Worm (Caenorhabditis elegans) whole organism, young adult: Measurements from ENCODE around the gene egli-1.

Experiments used
- B0336.3 ChIP-seq: fragments of 200-800 bp; sonication (Bioruptor generic); IDR thresholded peaks from 2 replicates; pipeline ENCODE4 v1.3.6; 2022; ENCODE audit warnings: missing genetic modification characterization, missing compliant biosample characterization
- D2030.7 ChIP-seq: fragments of 200-800 bp; sonication (Bioruptor generic); IDR thresholded peaks from 2 replicates; pipeline ENCODE4 v1.3.6; 2022; ENCODE audit warnings: missing genetic modification reagents, missing genetic modification characterization, missing compliant biosample characterization
- F22D6.2 ChIP-seq: sonication (generic microtip); optimal IDR thresholded peaks from 2 replicates; lab custom pipeline; 2016; ENCODE audit warnings: mild to moderate bottlenecking, missing genetic modification characterization, missing compliant biosample characterization
- F33H1.4 ChIP-seq: fragments of 200-800 bp; sonication (Bioruptor generic); IDR thresholded peaks from 2 replicates; pipeline ENCODE4 v1.3.6; 2022; ENCODE audit warnings: missing genetic modification reagents, missing genetic modification characterization, missing compliant biosample characterization
- F37B4.10 ChIP-seq: fragments of 200-800 bp; sonication (Bioruptor generic); IDR thresholded peaks from 2 replicates; pipeline ENCODE4 v1.3.6; 2022; ENCODE audit warnings: missing genetic modification characterization, missing compliant biosample characterization
- F52B5.7 ChIP-seq: sonication (generic microtip); optimal IDR thresholded peaks from 2 replicates; lab custom pipeline; 2016; ENCODE audit warnings: mild to moderate bottlenecking, missing genetic modification characterization, missing compliant biosample characterization
- F57C9.4 ChIP-seq: sonication (generic microtip); optimal IDR thresholded peaks from 2 replicates; lab custom pipeline; 2017; ENCODE audit warnings: mild to moderate bottlenecking, missing genetic modification characterization, missing compliant biosample characterization
- K11D2.4 ChIP-seq: fragments of 200-800 bp; sonication (Bioruptor generic); IDR thresholded peaks from 2 replicates; pipeline ENCODE4 v1.3.6; 2022; ENCODE audit warnings: missing genetic modification reagents, missing genetic modification characterization, missing compliant biosample characterization
- T26A5.8 ChIP-seq: sonication (generic microtip); optimal IDR thresholded peaks from 2 replicates; lab custom pipeline; 2016; ENCODE audit warnings: missing genetic modification characterization, missing compliant biosample characterization
- Y67H2A.10 ChIP-seq: fragments of 200-800 bp; sonication (Bioruptor generic); conservative IDR thresholded peaks from 2 replicates; pipeline ENCODE4 v1.3.6; 2022; ENCODE audit warnings: missing genetic modification reagents, missing genetic modification characterization, missing compliant biosample characterization
- ama-1 ChIP-seq, 3 experiments: fragments of 150-350 bp in 1 of 3; sonication (generic microtip) in 2 of 3; optimal IDR thresholded peaks; 2 replicates each; lab custom pipeline; 2014 to 2018; ENCODE audit warnings: missing biosample characterization in 2 of 3, missing genetic modification characterization in 2 of 3, missing genetic modification reagents in 2 of 3
- atf-7 ChIP-seq: sonication (generic microtip); optimal IDR thresholded peaks from 2 replicates; lab custom pipeline; 2017; ENCODE audit warnings: mild to moderate bottlenecking, missing genetic modification characterization, missing compliant biosample characterization
- athp-1 ChIP-seq: sonication (generic microtip); optimal IDR thresholded peaks from 2 replicates; lab custom pipeline; 2017; ENCODE audit warnings: mild to moderate bottlenecking, missing genetic modification characterization, missing compliant biosample characterization
- cebp-2 ChIP-seq: fragments of 200-800 bp; sonication (Bioruptor generic); IDR thresholded peaks from 2 replicates; pipeline ENCODE4 v1.3.6; 2022; ENCODE audit warnings: missing genetic modification characterization, missing compliant biosample characterization
- ceh-40 ChIP-seq: fragments of 200-800 bp; sonication (Bioruptor generic); IDR thresholded peaks from 2 replicates; pipeline ENCODE4 v1.3.6; 2022; ENCODE audit warnings: missing genetic modification characterization, missing compliant biosample characterization
- ceh-58 ChIP-seq: fragments of 200-800 bp; sonication (Bioruptor generic); IDR thresholded peaks from 2 replicates; pipeline ENCODE4 v1.3.6; 2022; ENCODE audit warnings: missing genetic modification characterization, missing compliant biosample characterization
- ceh-79 ChIP-seq: sonication (generic microtip); optimal IDR thresholded peaks from 2 replicates; lab custom pipeline; 2017; ENCODE audit warnings: mild to moderate bottlenecking, missing genetic modification characterization, missing compliant biosample characterization
- ceh-91 ChIP-seq: fragments of 200-800 bp; sonication (Bioruptor generic); IDR thresholded peaks from 2 replicates; pipeline ENCODE4 v1.3.6; 2022; ENCODE audit warnings: missing genetic modification reagents, missing genetic modification characterization, missing compliant biosample characterization
- chd-7 ChIP-seq: sonication (generic microtip); optimal IDR thresholded peaks from 2 replicates; lab custom pipeline; 2016; ENCODE audit warnings: mild to moderate bottlenecking, missing genetic modification characterization, moderate library complexity, missing compliant biosample characterization
- dpff-1 ChIP-seq: sonication (generic microtip); optimal IDR thresholded peaks from 2 replicates; lab custom pipeline; 2017; ENCODE audit warnings: mild to moderate bottlenecking, missing genetic modification characterization, missing compliant biosample characterization
- ets-4 ChIP-seq: fragments of 200-800 bp; sonication (Bioruptor generic); optimal IDR thresholded peaks from 2 replicates; lab custom pipeline; 2018; ENCODE audit warnings: mild to moderate bottlenecking, missing genetic modification characterization, missing compliant biosample characterization
- fkh-3 ChIP-seq: sonication (generic microtip); optimal IDR thresholded peaks from 2 replicates; lab custom pipeline; 2016; ENCODE audit warnings: mild to moderate bottlenecking, missing genetic modification characterization, missing compliant biosample characterization
- hlh-12 ChIP-seq: sonication (generic microtip); optimal IDR thresholded peaks from 2 replicates; lab custom pipeline; 2016; ENCODE audit warnings: missing genetic modification characterization, missing compliant biosample characterization
- hlh-26 ChIP-seq: fragments of 200-800 bp; sonication (Bioruptor generic); conservative IDR thresholded peaks from 2 replicates; pipeline ENCODE4 v1.3.6; 2022; ENCODE audit warnings: missing genetic modification reagents, missing genetic modification characterization, missing compliant biosample characterization
- hsf-1 ChIP-seq: fragments of 200-800 bp; sonication (Bioruptor generic); IDR thresholded peaks from 2 replicates; pipeline ENCODE4 v1.3.6; 2022; ENCODE audit warnings: missing genetic modification reagents, missing genetic modification characterization, missing compliant biosample characterization
- let-526 ChIP-seq: fragments of 200-800 bp; sonication (Bioruptor generic); IDR thresholded peaks from 2 replicates; pipeline ENCODE4 v1.3.6; 2022; ENCODE audit warnings: missing genetic modification reagents, missing genetic modification characterization, missing compliant biosample characterization
- lin-40 ChIP-seq: sonication (generic microtip); optimal IDR thresholded peaks from 2 replicates; lab custom pipeline; 2016; ENCODE audit warnings: missing genetic modification characterization, mild to moderate bottlenecking, missing compliant biosample characterization, missing genotype, missing genetic modification reagents
- lsl-1 ChIP-seq: fragments of 200-800 bp; sonication (Bioruptor generic); optimal IDR thresholded peaks from 2 replicates; lab custom pipeline; 2018; ENCODE audit warnings: mild to moderate bottlenecking, missing genetic modification characterization, moderate library complexity, missing compliant biosample characterization
- madf-3 ChIP-seq: fragments of 200-800 bp; sonication (Bioruptor generic); IDR thresholded peaks from 2 replicates; pipeline ENCODE4 v1.3.6; 2022; ENCODE audit warnings: missing genetic modification reagents, missing genetic modification characterization, missing compliant biosample characterization
- madf-6 ChIP-seq: fragments of 200-800 bp; sonication (Bioruptor generic); IDR thresholded peaks from 2 replicates; pipeline ENCODE4 v1.3.6; 2022; ENCODE audit warnings: missing genetic modification reagents, missing genetic modification characterization, missing compliant biosample characterization
- madf-8 ChIP-seq: fragments of 200-800 bp; sonication (Bioruptor generic); conservative IDR thresholded peaks from 2 replicates; pipeline ENCODE4 v1.3.6; 2022; ENCODE audit warnings: missing genetic modification reagents, missing genetic modification characterization, missing compliant biosample characterization
- mel-28 ChIP-seq: sonication (generic microtip); optimal IDR thresholded peaks from 2 replicates; lab custom pipeline; 2016; ENCODE audit warnings: borderline replicate concordance, mild to moderate bottlenecking, missing genetic modification characterization, missing compliant biosample characterization
- mxl-1 ChIP-seq: sonication (generic microtip); optimal IDR thresholded peaks from 2 replicates; lab custom pipeline; 2016; ENCODE audit warnings: missing genetic modification characterization, missing compliant biosample characterization
- nfya-2 ChIP-seq: fragments of 200-800 bp; sonication (Bioruptor generic); IDR thresholded peaks from 2 replicates; pipeline ENCODE4 v1.3.6; 2022; ENCODE audit warnings: missing genetic modification reagents, missing genetic modification characterization, missing compliant biosample characterization
- nhr-27 ChIP-seq: fragments of 200-800 bp; sonication (Bioruptor generic); optimal IDR thresholded peaks from 2 replicates; lab custom pipeline; 2018; ENCODE audit warnings: mild to moderate bottlenecking, missing genetic modification characterization, moderate library complexity, missing compliant biosample characterization
- nhr-80 ChIP-seq: sonication (generic microtip); optimal IDR thresholded peaks from 2 replicates; lab custom pipeline; 2016; ENCODE audit warnings: missing genetic modification characterization, missing compliant biosample characterization
- nhr-90 ChIP-seq: sonication (generic microtip); optimal IDR thresholded peaks from 2 replicates; lab custom pipeline; 2016; ENCODE audit warnings: missing genotype, mild to moderate bottlenecking, missing genetic modification characterization, missing compliant biosample characterization
- pbrm-1 ChIP-seq: fragments of 200-800 bp; sonication (Bioruptor generic); IDR thresholded peaks from 2 replicates; pipeline ENCODE4 v1.3.6; 2022; ENCODE audit warnings: missing genetic modification reagents, missing genetic modification characterization, missing compliant biosample characterization
- rcor-1 ChIP-seq: fragments of 200-800 bp; sonication (Bioruptor generic); IDR thresholded peaks from 2 replicates; pipeline ENCODE4 v1.3.6; 2022; ENCODE audit warnings: missing genetic modification reagents, missing genetic modification characterization, missing compliant biosample characterization
- rpc-1 ChIP-seq, 2 experiments: fragments of 150-350 bp in 1 of 2; sonication (generic microtip) in 1 of 2; optimal IDR thresholded peaks; 2 replicates each; lab custom pipeline; 2014 to 2018; ENCODE audit warnings: missing biosample characterization in 1 of 2, missing genetic modification characterization in 1 of 2, missing genetic modification reagents in 1 of 2, missing genotype in 1 of 2
- snpc-1.3 ChIP-seq: sonication (generic microtip); optimal IDR thresholded peaks from 2 replicates; lab custom pipeline; 2017; ENCODE audit warnings: missing genetic modification characterization, mild to moderate bottlenecking, missing compliant biosample characterization, antibody characterized with exemption, moderate library complexity, missing genotype, missing genetic modification reagents; ENCODE audit not compliant: insufficient read depth
- snpc-4 ChIP-seq, 5 experiments: fragments of 150-350 bp in 1 of 5; sonication (generic microtip) in 4 of 5; optimal IDR thresholded peaks; 2 replicates each; lab custom pipeline; 2014 to 2018; ENCODE audit warnings: missing genetic modification characterization in 5 of 5, missing biosample characterization in 3 of 5, antibody characterized with exemption in 2 of 5, mild to moderate bottlenecking in 2 of 5, missing compliant biosample characterization in 2 of 5, missing genotype in 2 of 5, moderate library complexity in 2 of 5, missing genetic modification reagents in 1 of 5
- somi-1 ChIP-seq: fragments of 200-800 bp; sonication (Bioruptor generic); optimal IDR thresholded peaks from 2 replicates; lab custom pipeline; 2018; ENCODE audit warnings: mild to moderate bottlenecking, missing genetic modification characterization, missing compliant biosample characterization
- tbx-9 ChIP-seq: sonication (generic microtip); optimal IDR thresholded peaks from 2 replicates; lab custom pipeline; 2016; ENCODE audit warnings: borderline replicate concordance, missing genetic modification characterization, inconsistent platforms, missing compliant biosample characterization
- unc-62 ChIP-seq: fragments of 150-350 bp; optimal IDR thresholded peaks from 2 replicates; lab custom pipeline; 2014; ENCODE audit warnings: missing biosample characterization, missing genetic modification reagents, missing genetic modification characterization
- ztf-22 ChIP-seq: fragments of 200-800 bp; sonication (Bioruptor generic); optimal IDR thresholded peaks from 2 replicates; lab custom pipeline; 2018; ENCODE audit warnings: mild to moderate bottlenecking, missing genetic modification characterization, moderate library complexity, missing compliant biosample characterization
- ztf-25 ChIP-seq: fragments of 200-800 bp; sonication (Bioruptor generic); IDR thresholded peaks from 2 replicates; pipeline ENCODE4 v1.3.6; 2022; ENCODE audit warnings: missing genetic modification reagents, missing genetic modification characterization, missing compliant biosample characterization
- ztf-28 ChIP-seq: fragments of 200-800 bp; sonication (Bioruptor generic); IDR thresholded peaks from 2 replicates; pipeline ENCODE4 v1.3.6; 2022; ENCODE audit warnings: missing genetic modification reagents, missing genetic modification characterization, missing compliant biosample characterization

Gene egli-1

DNA sequence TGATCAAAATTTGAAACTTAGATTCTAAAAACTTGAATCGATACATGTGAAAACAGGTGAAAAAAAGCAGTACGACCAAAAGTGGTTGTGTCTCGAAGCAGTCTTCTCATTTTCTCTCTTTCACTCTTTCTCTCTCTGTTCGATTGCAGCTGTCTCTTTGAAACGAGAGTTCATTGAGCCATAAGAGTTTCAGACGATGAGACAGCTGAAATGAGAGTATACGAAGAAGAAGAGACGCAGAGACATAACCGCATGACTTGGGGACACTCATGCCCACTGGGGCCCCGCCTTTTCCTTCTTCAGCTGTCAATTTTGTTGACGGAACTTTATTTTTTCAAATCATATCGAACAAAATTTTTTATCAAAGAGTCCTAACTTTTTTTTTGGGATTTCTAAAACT lies 49.8 kb upstream of the egli-1 start (continued):
- TF ChIP-seq K11D2.4 (GFP tag; lab: Robert Waterston, UW) (peak; percentile 70; the same call in 1 of the 2 replicates), Y67H2A.10 (no peak), lsl-1 (GFP tag; lab: Kevin White, UChicago) (no peak), F33H1.4 (no peak), F37B4.10 (GFP tag; lab: Robert Waterston, UW) (0 out of 2 replicates have a peak, but pooled peaks have one; percentile 68), lin-40 (tag; lab: Kevin White, UChicago) (peak; percentile 88), T26A5.8 (no peak), rcor-1 (no peak), nhr-80 (tag; lab: Kevin White, UChicago) (peak; percentile 81), athp-1 (tag; lab: Kevin White, UChicago) (no peak), F57C9.4 (tag; lab: Kevin White, UChicago) (no peak), snpc-1.3 (tag; lab: Kevin White, UChicago) (no peak), ceh-91 (no peak), atf-7 (tag; lab: Kevin White, UChicago) (peak; percentile 34), ceh-79 (tag; lab: Kevin White, UChicago) (no peak), rpc-1 (optimal IDR thresholded peaks at IDR 0.05; lab: Kevin White, UChicago) (no peak), rpc-1 (tag; optimal IDR thresholded peaks at IDR 0.05; lab: Kevin White, UChicago) (no peak), pbrm-1 (GFP tag; lab: Robert Waterston, UW) (peak; percentile 81), hlh-26 (GFP tag; lab: Robert Waterston, UW) (no peak), D2030.7 (GFP tag; lab: Robert Waterston, UW) (no peak), nhr-90 (tag; lab: Kevin White, UChicago) (peak; percentile 1), ceh-40 (no peak), let-526 (GFP tag; lab: Robert Waterston, UW) (peak; percentile 62; the same call in 1 of the 2 replicates), madf-3 (GFP tag; lab: Robert Waterston, UW) (peak; percentile 57; the same call in 1 of the 2 replicates), ama-1 (optimal IDR thresholded peaks at IDR 0.05; lab: Kevin White, UChicago) (no peak), ama-1 (GFP tag; optimal IDR thresholded peaks at IDR 0.05; lab: Kevin White, UChicago) (no peak), chd-7 (tag; lab: Kevin White, UChicago) (peak; percentile 82), somi-1 (GFP tag; lab: Kevin White, UChicago) (peak; percentile 75), ztf-25 (GFP tag; lab: Robert Waterston, UW) (no peak), tbx-9 (tag; lab: Kevin White, UChicago) (no peak), madf-6 (no peak), ztf-28 (GFP tag; lab: Robert Waterston, UW) (no peak), ztf-22 (GFP tag; lab: Kevin White, UChicago) (peak; percentile 20), B0336.3 (peak; percentile 61; the same call in 1 of the 2 replicates), ceh-58 (GFP tag; lab: Robert Waterston, UW) (no peak), ets-4 (GFP tag; lab: Kevin White, UChicago) (no peak), mxl-1 (tag; lab: Kevin White, UChicago) (no peak), cebp-2 (GFP tag; lab: Robert Waterston, UW) (no peak), hsf-1 (no peak), dpff-1 (tag; lab: Kevin White, UChicago) (no peak), fkh-3 (tag; lab: Kevin White, UChicago) (no peak), nfya-2 (GFP tag; lab: Robert Waterston, UW) (no peak), mel-28 (tag; lab: Kevin White, UChicago) (no peak), F22D6.2 (tag; lab: Kevin White, UChicago) (peak; percentile 44), snpc-4 (GFP tag; optimal IDR thresholded peaks at IDR 0.05; lab: Kevin White, UChicago) (no peak), snpc-4 (tag; optimal IDR thresholded peaks at IDR 0.05; lab: Kevin White, UChicago) (peak in 1 of 4 experiments; percentile 48), unc-62 (GFP tag; lab: Kevin White, UChicago) (peak; percentile 86), madf-8 (GFP tag; lab: Robert Waterston, UW) (no peak), F52B5.7 (tag; lab: Kevin White, UChicago) (no peak), hlh-12 (tag; lab: Kevin White, UChicago) (no peak), nhr-27 (no peak)
